Worm (Caenorhabditis elegans): Measurements from ENCODE around the gene nekl-3.
A peak's percentile ranks its signal among the peaks of the same experiment; 100 is the strongest.

DNA sequence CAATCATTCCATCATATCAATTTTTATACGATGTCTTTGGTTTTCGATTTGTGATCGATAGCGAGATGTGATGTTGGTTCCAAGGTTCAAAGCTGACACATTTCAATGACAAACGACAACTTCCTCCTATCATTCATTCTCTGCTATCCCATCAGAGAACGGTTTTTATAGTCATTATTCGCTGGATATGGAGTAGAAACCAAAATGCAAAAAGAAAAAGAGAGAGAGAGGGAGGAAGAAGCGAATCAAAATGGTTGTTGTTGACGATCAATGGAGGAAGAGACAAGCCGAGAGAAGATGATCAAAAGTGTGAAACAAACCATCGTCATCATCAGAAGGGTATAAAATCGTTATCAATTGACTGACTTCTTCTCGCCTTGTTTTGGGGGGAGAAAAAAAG, 34.1 kb upstream of the nekl-3 start, which contains the start of gene T24D3.2:
- TF ChIP-seq ama-1 (optimal IDR thresholded peaks at IDR 0.05), result no peak
- TF ChIP-seq mdl-1 (tag; optimal IDR thresholded peaks at IDR 0.05), result peak in 1 of 2 experiments; percentile 24
- TF ChIP-seq skn-1 (tag; optimal IDR thresholded peaks at IDR 0.05), result no peak
- TF ChIP-seq blmp-1 (tag; optimal IDR thresholded peaks at IDR 0.05; ENCODE audit: insufficient read depth), result peak; percentile 14
- TF ChIP-seq nhr-12 (tag; optimal IDR thresholded peaks at IDR 0.05), result no peak
